Comparison of ENCODE assay signal across 1 fruit fly cellular context in genomic region chr3L:12913609-12914266, dm6.
TF ChIP-seq lines count a peak whose summit lies in the region.

CG32115 (minus strand) TSS chr3L:12913646.

TF ChIP-seq in whole organism, embryonic, 481 proteins besides CTCF, POLR2A, EP300 and RAD21 (continued from another document and continues in another):
- peak; percentile 60 for TF ChIP-seq Vsx1 (GFP tag; optimal IDR thresholded peaks at IDR 0.05; lab: Kevin White, UChicago)
- TF ChIP-seq z (GFP tag; IDR thresholded peaks at IDR 0.05; lab: Robert Waterston, UW): no peak
- TF ChIP-seq peb (GFP tag; IDR thresholded peaks at IDR 0.05; lab: Robert Waterston, UW): peak; percentile 93
- TF ChIP-seq CG6765 (GFP tag; optimal IDR thresholded peaks at IDR 0.05; lab: Kevin White, UChicago): peak; percentile 85
- peak; percentile 86 for TF ChIP-seq wor (GFP tag; IDR thresholded peaks at IDR 0.05; lab: Robert Waterston, UW)
- TF ChIP-seq schlank (tag; optimal IDR thresholded peaks at IDR 0.05; lab: Kevin White, UChicago): peak; percentile 89
- TF ChIP-seq CG2875 (GFP tag; optimal IDR thresholded peaks at IDR 0.05; lab: Kevin White, UChicago): peak; percentile 78
- peak; percentile 91 for TF ChIP-seq luna (GFP tag; optimal IDR thresholded peaks at IDR 0.05; lab: Kevin White, UChicago)
- no peak for TF ChIP-seq stwl (tag; optimal IDR thresholded peaks at IDR 0.05; lab: Kevin White, UChicago)
- peak; percentile 68 for TF ChIP-seq CG4707 (GFP tag; optimal IDR thresholded peaks at IDR 0.05; lab: Kevin White, UChicago)
- TF ChIP-seq hbn (GFP tag; IDR thresholded peaks at IDR 0.05; lab: Robert Waterston, UW; ENCODE audit: partially characterized antibody): no peak
- TF ChIP-seq gce (GFP tag; IDR thresholded peaks at IDR 0.05; lab: Robert Waterston, UW): peak; percentile 93
- peak; percentile 97 for TF ChIP-seq HmgZ (tag; optimal IDR thresholded peaks at IDR 0.05; lab: Kevin White, UChicago)
- TF ChIP-seq sens (GFP tag; lab: Kevin White, UChicago): peak; percentile 99
- peak; percentile 97 for TF ChIP-seq CG18599 (GFP tag; optimal IDR thresholded peaks at IDR 0.05; lab: Kevin White, UChicago)
- TF ChIP-seq ash1 (GFP tag; optimal IDR thresholded peaks at IDR 0.05; lab: Kevin White, UChicago): no peak
- TF ChIP-seq Jarid2 (GFP tag; optimal IDR thresholded peaks at IDR 0.05; lab: Kevin White, UChicago): peak; percentile 70
- TF ChIP-seq CrebB (tag; optimal IDR thresholded peaks at IDR 0.05; lab: Kevin White, UChicago): peak; percentile 93
- peak; percentile 76 for TF ChIP-seq tup (GFP tag; optimal IDR thresholded peaks at IDR 0.05; lab: Kevin White, UChicago)
- TF ChIP-seq MESR4 (GFP tag; optimal IDR thresholded peaks at IDR 0.05; lab: Kevin White, UChicago): peak; percentile 47
- TF ChIP-seq pan (optimal IDR thresholded peaks at IDR 0.05; lab: Kevin White, UChicago): no peak
- peak; percentile 1 to 97 for TF ChIP-seq pan (GFP tag; optimal IDR thresholded peaks at IDR 0.05 in 1 of 2, IDR thresholded peaks at IDR 0.05 in 1 of 2)
- TF ChIP-seq Lhr (GFP tag; optimal IDR thresholded peaks at IDR 0.05; lab: Kevin White, UChicago): peak; percentile 61
- TF ChIP-seq Sry-β (GFP tag; optimal IDR thresholded peaks at IDR 0.05; lab: Kevin White, UChicago): peak; percentile 27
- peak; percentile 81 for TF ChIP-seq odd (GFP tag; optimal IDR thresholded peaks at IDR 0.05; lab: Kevin White, UChicago)
- TF ChIP-seq pnt (GFP tag; optimal IDR thresholded peaks at IDR 0.05; lab: Kevin White, UChicago): peak; percentile 77
- no peak for TF ChIP-seq CG7745 (tag; optimal IDR thresholded peaks at IDR 0.05; lab: Kevin White, UChicago)
- peak; percentile 94 for TF ChIP-seq Fer1 (GFP tag; optimal IDR thresholded peaks at IDR 0.05; lab: Kevin White, UChicago)
- peak; percentile 15 for TF ChIP-seq CG10565 (GFP tag; optimal IDR thresholded peaks at IDR 0.05; lab: Kevin White, UChicago)
- TF ChIP-seq Trl (optimal IDR thresholded peaks at IDR 0.05; lab: Kevin White, UChicago): peak; percentile 55 to 82
- TF ChIP-seq Trl (GFP tag; optimal IDR thresholded peaks at IDR 0.05; lab: Kevin White, UChicago): peak; percentile 74
- TF ChIP-seq gcm2 (GFP tag; optimal IDR thresholded peaks at IDR 0.05; lab: Kevin White, UChicago): peak; percentile 79
- TF ChIP-seq CoRest (tag; optimal IDR thresholded peaks at IDR 0.05; lab: Kevin White, UChicago): peak; percentile 97
- peak; percentile 91 for TF ChIP-seq CG1647 (GFP tag; optimal IDR thresholded peaks at IDR 0.05; lab: Kevin White, UChicago)
- peak; percentile 97 for TF ChIP-seq rib (GFP tag; IDR thresholded peaks at IDR 0.05; lab: Robert Waterston, UW)
- TF ChIP-seq CG11456 (GFP tag; IDR thresholded peaks at IDR 0.05; lab: Robert Waterston, UW): peak; percentile 97
- no peak for TF ChIP-seq CG42726 (GFP tag; IDR thresholded peaks at IDR 0.05; lab: Robert Waterston, UW; ENCODE audit: partially characterized antibody)
- peak; percentile 91 for TF ChIP-seq CG4820 (GFP tag; optimal IDR thresholded peaks at IDR 0.05; lab: Kevin White, UChicago)
- TF ChIP-seq trh (GFP tag; optimal IDR thresholded peaks at IDR 0.05; lab: Kevin White, UChicago): peak; percentile 85
- peak; percentile 79; the same call in 1 of the 2 replicates for TF ChIP-seq sens-2 (GFP tag; IDR thresholded peaks at IDR 0.05; lab: Robert Waterston, UW)
- peak; percentile 97 for TF ChIP-seq lmd (GFP tag; IDR thresholded peaks at IDR 0.05; lab: Robert Waterston, UW)
- no peak for TF ChIP-seq amos (GFP tag; IDR thresholded peaks at IDR 0.05; lab: Robert Waterston, UW; ENCODE audit: partially characterized antibody)
- TF ChIP-seq CG18011 (GFP tag; optimal IDR thresholded peaks at IDR 0.05; lab: Kevin White, UChicago): peak; percentile 83
- TF ChIP-seq Dbx (GFP tag; IDR thresholded peaks at IDR 0.05; lab: Robert Waterston, UW): peak; percentile 97
- TF ChIP-seq Blimp-1 (GFP tag; optimal IDR thresholded peaks at IDR 0.05; lab: Kevin White, UChicago): peak; percentile 89
- TF ChIP-seq Gsc (GFP tag; IDR thresholded peaks at IDR 0.05; lab: Robert Waterston, UW): peak; percentile 80
- peak; percentile 97 for TF ChIP-seq gem (tag; optimal IDR thresholded peaks at IDR 0.05; lab: Kevin White, UChicago)
- peak; percentile 25 for TF ChIP-seq bigmax (GFP tag; optimal IDR thresholded peaks at IDR 0.05; lab: Kevin White, UChicago)
- no peak for TF ChIP-seq tll (GFP tag; optimal IDR thresholded peaks at IDR 0.05; lab: Kevin White, UChicago)
- peak; percentile 87 for TF ChIP-seq repo (GFP tag; optimal IDR thresholded peaks at IDR 0.05; lab: Kevin White, UChicago)
- TF ChIP-seq BtbVII (GFP tag; optimal IDR thresholded peaks at IDR 0.05; lab: Kevin White, UChicago): peak; percentile 93
- TF ChIP-seq CG10147 (GFP tag; optimal IDR thresholded peaks at IDR 0.05; lab: Kevin White, UChicago): peak; percentile 94
- peak; percentile 59 for TF ChIP-seq CG33557 (GFP tag; optimal IDR thresholded peaks at IDR 0.05; lab: Kevin White, UChicago)
- TF ChIP-seq CG1233 (GFP tag; optimal IDR thresholded peaks at IDR 0.05; lab: Kevin White, UChicago): peak; percentile 90
- peak; percentile 95 for TF ChIP-seq CG12659 (GFP tag; optimal IDR thresholded peaks at IDR 0.05; lab: Kevin White, UChicago)
- peak; percentile 72 for TF ChIP-seq CG7928 (GFP tag; optimal IDR thresholded peaks at IDR 0.05; lab: Kevin White, UChicago)
- peak; percentile 96 for TF ChIP-seq CG13424 (tag; optimal IDR thresholded peaks at IDR 0.05; lab: Kevin White, UChicago)
- TF ChIP-seq vfl (GFP tag; optimal IDR thresholded peaks at IDR 0.05; lab: Kevin White, UChicago): peak; percentile 87
- TF ChIP-seq Med (GFP tag; lab: Kevin White, UChicago): peak; percentile 99
- peak; percentile 82 for TF ChIP-seq CG11560 (tag; IDR thresholded peaks at IDR 0.05; lab: Robert Waterston, UW)
- TF ChIP-seq CG14965 (GFP tag; optimal IDR thresholded peaks at IDR 0.05; lab: Kevin White, UChicago; ENCODE audit: borderline replicate concordance): peak; percentile 54
- TF ChIP-seq eyg (GFP tag; optimal IDR thresholded peaks at IDR 0.05; lab: Kevin White, UChicago): peak; percentile 82
- TF ChIP-seq CG12236 (GFP tag; optimal IDR thresholded peaks at IDR 0.05; lab: Kevin White, UChicago): peak; percentile 65
- TF ChIP-seq CG16815 (GFP tag; optimal IDR thresholded peaks at IDR 0.05; lab: Kevin White, UChicago): peak; percentile 83
- TF ChIP-seq CG18764 (GFP tag; optimal IDR thresholded peaks at IDR 0.05; lab: Kevin White, UChicago): peak; percentile 84
- peak; percentile 80; the same call in 1 of the 2 replicates for TF ChIP-seq sim (GFP tag; IDR thresholded peaks at IDR 0.05; lab: Robert Waterston, UW)
- no peak; the same call in 1 of the 2 replicates for TF ChIP-seq gt (GFP tag; IDR thresholded peaks at IDR 0.05; lab: Robert Waterston, UW)
- peak; percentile 95 for TF ChIP-seq ci (GFP tag; IDR thresholded peaks at IDR 0.05; lab: Robert Waterston, UW)
- peak; percentile 76 for TF ChIP-seq jumu (GFP tag; optimal IDR thresholded peaks at IDR 0.05; lab: Kevin White, UChicago)
- TF ChIP-seq Hsf (GFP tag; optimal IDR thresholded peaks at IDR 0.05; lab: Kevin White, UChicago): peak; percentile 96
- peak; percentile 96 for TF ChIP-seq lbe (GFP tag; optimal IDR thresholded peaks at IDR 0.05; lab: Kevin White, UChicago)
- TF ChIP-seq Rfx (GFP tag; IDR thresholded peaks at IDR 0.05; lab: Robert Waterston, UW): peak; percentile 99
- TF ChIP-seq CG10543 (GFP tag; optimal IDR thresholded peaks at IDR 0.05; lab: Kevin White, UChicago): no peak
- TF ChIP-seq CG6175 (GFP tag; IDR thresholded peaks at IDR 0.05; lab: Robert Waterston, UW): peak; percentile 90
- TF ChIP-seq tx (GFP tag; optimal IDR thresholded peaks at IDR 0.05; lab: Kevin White, UChicago): peak; percentile 83
- peak; percentile 92 for TF ChIP-seq CG11093 (GFP tag; IDR thresholded peaks at IDR 0.05; lab: Robert Waterston, UW)
- peak; percentile 96 for TF ChIP-seq CG12391 (tag; optimal IDR thresholded peaks at IDR 0.05; lab: Kevin White, UChicago)
- TF ChIP-seq CG18262 (tag; optimal IDR thresholded peaks at IDR 0.05; lab: Kevin White, UChicago): peak; percentile 91
- TF ChIP-seq CG15269 (tag; optimal IDR thresholded peaks at IDR 0.05; lab: Kevin White, UChicago): peak; percentile 96
- TF ChIP-seq mld (GFP tag; IDR thresholded peaks at IDR 0.05; lab: Robert Waterston, UW; ENCODE audit: partially characterized antibody): no peak
- TF ChIP-seq CG34376 (GFP tag; optimal IDR thresholded peaks at IDR 0.05; lab: Kevin White, UChicago): peak; percentile 88
- TF ChIP-seq CG18619 (GFP tag; optimal IDR thresholded peaks at IDR 0.05; lab: Kevin White, UChicago): peak; percentile 90
- TF ChIP-seq CG12071 (GFP tag; optimal IDR thresholded peaks at IDR 0.05; lab: Kevin White, UChicago): peak; percentile 91
- peak; percentile 83 for TF ChIP-seq Asciz (GFP tag; optimal IDR thresholded peaks at IDR 0.05; lab: Kevin White, UChicago)
- peak; percentile 91 for TF ChIP-seq CG14667 (GFP tag; IDR thresholded peaks at IDR 0.05; lab: Robert Waterston, UW)
- TF ChIP-seq GATAe (GFP tag; conservative IDR thresholded peaks at IDR 0.05; lab: Robert Waterston, UW): peak; percentile 98
- peak; percentile 94 for TF ChIP-seq Max (GFP tag; optimal IDR thresholded peaks at IDR 0.05; lab: Kevin White, UChicago)
- TF ChIP-seq Drgx (GFP tag; IDR thresholded peaks at IDR 0.05; lab: Robert Waterston, UW): peak; percentile 97
- peak; percentile 93 for TF ChIP-seq B-H1 (GFP tag; IDR thresholded peaks at IDR 0.05; lab: Robert Waterston, UW)
- TF ChIP-seq vvl (GFP tag; IDR thresholded peaks at IDR 0.05; lab: Robert Waterston, UW): peak; percentile 98; the same call in 1 of the 2 replicates
- TF ChIP-seq dati (GFP tag; IDR thresholded peaks at IDR 0.05; lab: Robert Waterston, UW): peak; percentile 85
- TF ChIP-seq unpg (GFP tag; optimal IDR thresholded peaks at IDR 0.05; lab: Kevin White, UChicago): peak; percentile 96
- peak; percentile 85 for TF ChIP-seq CG9437 (GFP tag; optimal IDR thresholded peaks at IDR 0.05; lab: Kevin White, UChicago)
- peak; percentile 93 for TF ChIP-seq CG6272 (GFP tag; IDR thresholded peaks at IDR 0.05; lab: Robert Waterston, UW)
- TF ChIP-seq bsh (GFP tag; optimal IDR thresholded peaks at IDR 0.05; lab: Kevin White, UChicago): peak in 1 of 2 experiments; percentile 95
- no peak; the same call in 2 of the 3 replicates for TF ChIP-seq CG14860 (GFP tag; IDR thresholded peaks at IDR 0.05; lab: Robert Waterston, UW; ENCODE audit: partially characterized antibody)
- TF ChIP-seq Lim3 (GFP tag; IDR thresholded peaks at IDR 0.05; lab: Robert Waterston, UW): peak; percentile 80
- peak; percentile 95 for TF ChIP-seq CG10209 (GFP tag; optimal IDR thresholded peaks at IDR 0.05; lab: Kevin White, UChicago)
- TF ChIP-seq BEAF-32 (GFP tag; optimal IDR thresholded peaks at IDR 0.05; lab: Kevin White, UChicago): peak; percentile 13
- no peak for TF ChIP-seq pros (GFP tag; optimal IDR thresholded peaks at IDR 0.05; lab: Kevin White, UChicago)
- peak; percentile 92 for TF ChIP-seq phol (tag; optimal IDR thresholded peaks at IDR 0.05; lab: Kevin White, UChicago)
- TF ChIP-seq yki (optimal IDR thresholded peaks at IDR 0.05; lab: Kevin White, UChicago): no peak
- TF ChIP-seq inv (GFP tag; IDR thresholded peaks at IDR 0.05; lab: Robert Waterston, UW; ENCODE audit: partially characterized antibody): no peak
- peak; percentile 92 for TF ChIP-seq CG7786 (GFP tag; optimal IDR thresholded peaks at IDR 0.05; lab: Kevin White, UChicago)
- TF ChIP-seq Scr (GFP tag; IDR thresholded peaks at IDR 0.05; lab: Robert Waterston, UW; ENCODE audit: partially characterized antibody): no peak
- TF ChIP-seq Gug (GFP tag; IDR thresholded peaks at IDR 0.05; lab: Robert Waterston, UW): peak; percentile 86; the same call in 3 of the 4 replicates
- TF ChIP-seq Meics (GFP tag; optimal IDR thresholded peaks at IDR 0.05; lab: Kevin White, UChicago): peak; percentile 94
- TF ChIP-seq Atf-2 (GFP tag; optimal IDR thresholded peaks at IDR 0.05; lab: Kevin White, UChicago): peak; percentile 80
- peak; percentile 99 for TF ChIP-seq D19B (GFP tag; optimal IDR thresholded peaks at IDR 0.05; lab: Kevin White, UChicago)
- TF ChIP-seq Spps (tag; optimal IDR thresholded peaks at IDR 0.05; lab: Kevin White, UChicago): peak; percentile 63
- peak; percentile 85 for TF ChIP-seq CG17612 (GFP tag; IDR thresholded peaks at IDR 0.05; lab: Robert Waterston, UW)
- TF ChIP-seq CG8765 (GFP tag; IDR thresholded peaks at IDR 0.05; lab: Robert Waterston, UW): peak; percentile 82
- peak; percentile 90 for TF ChIP-seq B-H2 (GFP tag; optimal IDR thresholded peaks at IDR 0.05; lab: Kevin White, UChicago)
- peak; percentile 98 for TF ChIP-seq CG32532 (GFP tag; IDR thresholded peaks at IDR 0.05; lab: Robert Waterston, UW)
- TF ChIP-seq oc (tag; optimal IDR thresholded peaks at IDR 0.05; lab: Kevin White, UChicago): peak; percentile 92
- TF ChIP-seq CG4282 (GFP tag; optimal IDR thresholded peaks at IDR 0.05; lab: Kevin White, UChicago): no peak
- peak; percentile 94 for TF ChIP-seq zfh1 (GFP tag; IDR thresholded peaks at IDR 0.05; lab: Robert Waterston, UW)
- peak; percentile 87 for TF ChIP-seq Poxn (GFP tag; IDR thresholded peaks at IDR 0.05; lab: Robert Waterston, UW)
- TF ChIP-seq Chrac-16 (GFP tag; optimal IDR thresholded peaks at IDR 0.05; lab: Kevin White, UChicago): peak; percentile 93
- TF ChIP-seq al (GFP tag; IDR thresholded peaks at IDR 0.05; lab: Robert Waterston, UW): peak; percentile 97
- peak; percentile 93 for TF ChIP-seq CG12219 (GFP tag; optimal IDR thresholded peaks at IDR 0.05; lab: Kevin White, UChicago)
- peak; percentile 74 for TF ChIP-seq CG15696 (tag; optimal IDR thresholded peaks at IDR 0.05; lab: Kevin White, UChicago)
- peak; percentile 94 for TF ChIP-seq CG11695 (GFP tag; IDR thresholded peaks at IDR 0.05; lab: Robert Waterston, UW)
- TF ChIP-seq Sry-δ (GFP tag; optimal IDR thresholded peaks at IDR 0.05; lab: Kevin White, UChicago): peak; percentile 53
- peak; percentile 82 for TF ChIP-seq ATbp (GFP tag; optimal IDR thresholded peaks at IDR 0.05; lab: Kevin White, UChicago)
- peak; percentile 73 for TF ChIP-seq CG8359 (GFP tag; optimal IDR thresholded peaks at IDR 0.05; lab: Kevin White, UChicago; ENCODE audit: borderline replicate concordance)
- no peak for TF ChIP-seq pita (GFP tag; optimal IDR thresholded peaks at IDR 0.05; lab: Kevin White, UChicago)
- peak; percentile 81 for TF ChIP-seq CG15514 (GFP tag; optimal IDR thresholded peaks at IDR 0.05; lab: Kevin White, UChicago)
- TF ChIP-seq Ets65A (GFP tag; lab: Kevin White, UChicago): peak; percentile 98
- peak; percentile 93 for TF ChIP-seq Hr3 (GFP tag; optimal IDR thresholded peaks at IDR 0.05; lab: Kevin White, UChicago)
- TF ChIP-seq CG17186 (GFP tag; optimal IDR thresholded peaks at IDR 0.05; lab: Kevin White, UChicago): peak; percentile 36
